Worm (Caenorhabditis elegans): ENCODE results near the gene C10C5.3.

DNA sequence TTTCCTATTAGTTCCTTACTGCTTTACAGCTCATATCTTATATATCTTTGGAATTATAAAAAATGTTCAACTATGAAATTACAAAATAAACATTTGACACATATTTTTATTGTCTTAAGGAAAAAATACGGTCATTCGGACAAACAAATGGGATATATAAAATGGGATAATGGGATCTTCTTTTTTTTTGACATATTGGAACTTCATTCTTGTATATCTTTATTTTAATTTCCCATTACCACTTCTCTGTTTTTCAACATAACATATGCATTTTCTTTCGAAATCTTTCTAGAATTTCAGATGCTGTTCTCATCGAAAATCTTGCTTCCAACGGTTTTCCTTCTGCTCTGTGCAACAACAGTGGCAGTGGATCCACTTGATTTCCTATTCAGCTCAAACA, 10.2 kb downstream of the C10C5.3 start, which contains the start of gene C10C5.7:
- TF ChIP-seq dve-1 (tag; optimal IDR thresholded peaks at IDR 0.05; ENCODE audit: insufficient read depth) (no peak), saeg-2 (GFP tag; IDR thresholded peaks at IDR 0.05) (no peak), pqm-1 (tag; optimal IDR thresholded peaks at IDR 0.05) (no peak), aha-1 (tag) (no peak), ztf-11 (tag; optimal IDR thresholded peaks at IDR 0.05) (no peak), aly-2 (tag; optimal IDR thresholded peaks at IDR 0.05) (no peak)

Measured in whole organism, L4 larva.